Worm (Caenorhabditis elegans): ENCODE data around the gene let-60.

Gene let-60

DNA sequence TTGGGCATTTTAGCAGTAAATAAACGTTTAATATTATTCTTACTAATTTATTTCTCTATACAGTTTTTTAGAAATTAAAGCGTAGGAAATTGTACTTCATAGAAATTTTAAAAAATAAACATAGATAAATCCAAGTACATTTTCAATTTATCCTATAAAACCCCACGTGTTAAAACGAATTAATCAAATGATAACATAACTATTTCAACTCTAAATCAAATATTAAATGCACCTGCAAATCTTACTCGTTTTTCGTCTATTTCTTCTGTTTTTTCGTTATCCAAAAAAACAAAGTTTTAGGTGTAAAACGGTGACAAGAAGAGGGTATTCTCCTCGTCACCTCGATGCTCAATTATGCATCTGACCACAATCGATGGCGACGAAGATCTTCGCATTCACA lies 44.1 kb upstream of the let-60 start, which contains the start of gene K01A6.6 (continued):
- TF ChIP-seq nfya-1 (tag; optimal IDR thresholded peaks at IDR 0.05; ENCODE audit: borderline replicate concordance, insufficient read depth) = no peak

DNA sequence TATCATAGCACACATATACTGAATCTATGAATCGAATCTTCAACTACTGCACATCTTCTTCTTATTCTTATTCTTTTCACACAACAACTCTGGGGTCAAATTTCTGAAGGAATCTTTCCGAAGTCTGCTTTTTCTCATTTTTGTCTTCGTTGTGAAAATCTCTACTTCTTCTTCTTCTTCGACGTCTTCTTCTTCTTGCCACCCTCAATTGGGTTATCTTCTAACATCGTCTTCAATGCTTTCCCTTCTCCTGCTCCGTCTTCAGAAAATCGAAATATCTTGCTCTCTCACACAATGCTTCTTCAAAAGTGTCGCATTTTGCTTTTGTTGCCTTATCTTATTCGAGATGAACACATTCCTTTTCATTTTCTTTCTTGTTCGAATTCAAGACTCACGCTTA lies 32.4 kb upstream of the let-60 start:
- TF ChIP-seq cebp-1 (GFP tag; IDR thresholded peaks at IDR 0.05) (no peak), cebp-1 (tag; optimal IDR thresholded peaks at IDR 0.05) (no peak), ceh-40 (GFP tag; IDR thresholded peaks at IDR 0.05) (no peak), let-526 (GFP tag; IDR thresholded peaks at IDR 0.05) (no peak), rcor-1 (GFP tag; IDR thresholded peaks at IDR 0.05) (no peak), somi-1 (GFP tag; optimal IDR thresholded peaks at IDR 0.05) (no peak), hmg-1.2 (GFP tag; IDR thresholded peaks at IDR 0.05) (no peak), B0019.2 (GFP tag; conservative IDR thresholded peaks at IDR 0.05) (no peak)

ce11 chrIV:11721878-11722277 lies 31.0 kb upstream of the let-60 start:
- TF ChIP-seq nhr-80 (tag; optimal IDR thresholded peaks at IDR 0.05) (peak; percentile 54), F10E7.11 (tag; optimal IDR thresholded peaks at IDR 0.05) (no peak)

ce11 chrIV:11718653-11719052 lies 27.8 kb upstream of the let-60 start:
- TF ChIP-seq ztf-6 (GFP tag; IDR thresholded peaks at IDR 0.05) = no peak
- no peak for TF ChIP-seq lin-54 (GFP tag; optimal IDR thresholded peaks at IDR 0.05)
- TF ChIP-seq pbrm-1 (GFP tag; IDR thresholded peaks at IDR 0.05) = no peak
- TF ChIP-seq sdz-38 (tag; optimal IDR thresholded peaks at IDR 0.05) = no peak
- no peak for TF ChIP-seq ztf-22 (GFP tag; optimal IDR thresholded peaks at IDR 0.05)
- TF ChIP-seq lin-35 (GFP tag; optimal IDR thresholded peaks at IDR 0.05) = no peak
- TF ChIP-seq ztf-26 (tag; optimal IDR thresholded peaks at IDR 0.05) = peak; percentile 38
- TF ChIP-seq snpc-1.1 (tag; optimal IDR thresholded peaks at IDR 0.05; ENCODE audit: insufficient read depth) = no peak
- no peak for TF ChIP-seq snpc-3.4 (tag; optimal IDR thresholded peaks at IDR 0.05)
- no peak for TF ChIP-seq madf-3 (GFP tag; IDR thresholded peaks at IDR 0.05)
- no peak for TF ChIP-seq hsf-1 (GFP tag; IDR thresholded peaks at IDR 0.05)
- TF ChIP-seq dpff-1 (tag; optimal IDR thresholded peaks at IDR 0.05) = no peak
- no peak for TF ChIP-seq nfya-1 (tag; optimal IDR thresholded peaks at IDR 0.05; ENCODE audit: borderline replicate concordance, insufficient read depth)
- TF ChIP-seq F49E8.2 (tag; optimal IDR thresholded peaks at IDR 0.05; ENCODE audit: insufficient read depth) = no peak
- TF ChIP-seq B0019.2 (GFP tag; conservative IDR thresholded peaks at IDR 0.05) = no peak
- TF ChIP-seq ceh-79 (tag; optimal IDR thresholded peaks at IDR 0.05) = no peak
- no peak for TF ChIP-seq nfya-2 (GFP tag; IDR thresholded peaks at IDR 0.05)
- no peak for TF ChIP-seq C06A6.2 (GFP tag; conservative IDR thresholded peaks at IDR 0.05)
- no peak for TF ChIP-seq madf-8 (GFP tag; conservative IDR thresholded peaks at IDR 0.05)
- TF ChIP-seq hmg-1.2 (GFP tag; IDR thresholded peaks at IDR 0.05) = peak; percentile 49; the same call in 1 of the 2 replicates
- TF ChIP-seq T26A5.8 (tag; optimal IDR thresholded peaks at IDR 0.05) = no peak
- TF ChIP-seq ztf-3 (GFP tag; optimal IDR thresholded peaks at IDR 0.05) = no peak
- peak; percentile 37 for TF ChIP-seq somi-1 (GFP tag; optimal IDR thresholded peaks at IDR 0.05)
- no peak for TF ChIP-seq hrde-1 (tag; optimal IDR thresholded peaks at IDR 0.05; ENCODE audit: borderline replicate concordance)

ce11 chrIV:11717094-11717876 lies 26.4 kb upstream of the let-60 start:
- peak; percentile 22; the same call in 1 of the 2 replicates for TF ChIP-seq hmg-1.2 (GFP tag; IDR thresholded peaks at IDR 0.05)
- TF ChIP-seq atf-7 (tag; optimal IDR thresholded peaks at IDR 0.05) = no peak
